Worm (Caenorhabditis elegans) whole organism, midembryonic: ENCODE results near the gene D1079.1.

Experiments used
- cog-1 ChIP-seq: sonication (generic microtip); optimal IDR thresholded peaks from 2 replicates; lab custom pipeline; 2016; ENCODE audit warnings: missing genetic modification characterization, missing compliant biosample characterization
- flt-1 ChIP-seq: fragments of 200-800 bp; sonication (Bioruptor generic); IDR thresholded peaks from 2 replicates; pipeline ENCODE4 v1.3.6; 2022; ENCODE audit warnings: missing genetic modification characterization, missing compliant biosample characterization
- klf-2 ChIP-seq: fragments of 200-800 bp; sonication (Bioruptor generic); conservative IDR thresholded peaks from 2 replicates; pipeline ENCODE4 v1.3.6; 2022; ENCODE audit warnings: missing genetic modification reagents, missing genetic modification characterization, missing compliant biosample characterization
- ref-1 ChIP-seq: fragments of 200-800 bp; sonication (Bioruptor generic); conservative IDR thresholded peaks from 2 replicates; pipeline ENCODE4 v1.3.6; 2022; ENCODE audit warnings: missing genetic modification reagents, missing genetic modification characterization, missing compliant biosample characterization
- tab-1 ChIP-seq: fragments of 200-800 bp; sonication (Bioruptor generic); IDR thresholded peaks from 2 replicates; pipeline ENCODE4 v1.3.6; 2022; ENCODE audit warnings: missing genetic modification characterization, missing compliant biosample characterization
- ztf-23 ChIP-seq: fragments of 200-800 bp; sonication (Bioruptor generic); IDR thresholded peaks from 2 replicates; pipeline ENCODE4 v1.3.6; 2022; ENCODE audit warnings: missing genetic modification reagents, missing genetic modification characterization, missing compliant biosample characterization
- ztf-29 ChIP-seq: fragments of 200-800 bp; sonication (Bioruptor generic); IDR thresholded peaks from 2 replicates; pipeline ENCODE4 v1.3.6; 2022; ENCODE audit warnings: missing genetic modification reagents, missing genetic modification characterization, missing compliant biosample characterization

- TF ChIP-seq flt-1 (GFP tag; lab: Robert Waterston, UW) (no peak), cog-1 (tag; lab: Kevin White, UChicago) (no peak), tab-1 (GFP tag; lab: Robert Waterston, UW) (no peak), klf-2 (no peak), ztf-29 (GFP tag; lab: Robert Waterston, UW) (no peak), ref-1 (no peak), ztf-23 (GFP tag; lab: Robert Waterston, UW) (no peak)
Observed at ce11 chrX:4363200-4363599, 39.8 kb upstream of the D1079.1 start, which contains the start of gene F14H12.17.
